Fruit fly (Drosophila melanogaster) whole organism, embryonic: ENCODE measurements around the gene CG13314.

Experiments
- Adf1 ChIP-seq: fragments of 200-800 bp; sonication (Bioruptor generic); IDR thresholded peaks from 2 replicates; pipeline ENCODE4 v1.3.6; 2022; ENCODE audit warnings: missing biosample characterization, missing genetic modification characterization
- Asciz ChIP-seq: fragments of 200-800 bp; sonication (Bioruptor generic); optimal IDR thresholded peaks from 2 replicates; lab custom pipeline; 2017; ENCODE audit warnings: missing biosample characterization, mild to moderate bottlenecking, missing genetic modification characterization, missing genetic modification reagents
- BtbVII ChIP-seq: fragments of 200-800 bp; sonication (Bioruptor generic); optimal IDR thresholded peaks from 3 replicates; lab custom pipeline; 2017; ENCODE audit warnings: missing biosample characterization, mild to moderate bottlenecking, missing genetic modification characterization
- CG11398 ChIP-seq: fragments of 200-800 bp; sonication (Bioruptor generic); optimal IDR thresholded peaks from 2 replicates; lab custom pipeline; 2016; ENCODE audit warnings: missing biosample characterization, missing genetic modification characterization
- CG11723 ChIP-seq: fragments of 200-800 bp; sonication (Bioruptor generic); optimal IDR thresholded peaks from 2 replicates; lab custom pipeline; 2017; ENCODE audit warnings: missing biosample characterization, mild to moderate bottlenecking, missing genetic modification characterization
- CG12659 ChIP-seq: fragments of 200-800 bp; sonication (Bioruptor generic); optimal IDR thresholded peaks from 3 replicates; lab custom pipeline; 2017; ENCODE audit warnings: mild to moderate bottlenecking, missing biosample characterization, missing genetic modification reagents, missing genetic modification characterization
- CG13775 ChIP-seq: fragments of 200-800 bp; sonication (Bioruptor generic); optimal IDR thresholded peaks from 3 replicates; lab custom pipeline; 2017; ENCODE audit warnings: missing biosample characterization, mild to moderate bottlenecking, missing genetic modification characterization
- CG15011 ChIP-seq: fragments of 200-800 bp; sonication (Bioruptor generic); optimal IDR thresholded peaks from 3 replicates; lab custom pipeline; 2018; ENCODE audit warnings: missing biosample characterization, mild to moderate bottlenecking, missing genetic modification characterization
- CG15073 ChIP-seq: fragments of 200-800 bp; sonication (Bioruptor generic); optimal IDR thresholded peaks from 2 replicates; lab custom pipeline; 2016; ENCODE audit warnings: missing biosample characterization, missing genetic modification characterization
- CG17186 ChIP-seq: fragments of 200-800 bp; sonication (Bioruptor generic); optimal IDR thresholded peaks from 3 replicates; lab custom pipeline; 2017; ENCODE audit warnings: missing biosample characterization, missing genetic modification reagents, missing genetic modification characterization
- CG17359 ChIP-seq: fragments of 200-800 bp; sonication (Bioruptor generic); optimal IDR thresholded peaks from 3 replicates; lab custom pipeline; 2018; ENCODE audit warnings: missing biosample characterization, mild to moderate bottlenecking, missing genetic modification characterization, moderate library complexity
- CG18476 ChIP-seq: fragments of 200-800 bp; sonication (Bioruptor generic); optimal IDR thresholded peaks from 2 replicates; lab custom pipeline; 2016; ENCODE audit warnings: missing biosample characterization, mild to moderate bottlenecking, missing genetic modification characterization
- CG18619 ChIP-seq: fragments of 200-800 bp; sonication (Bioruptor generic); optimal IDR thresholded peaks from 3 replicates; lab custom pipeline; 2017; ENCODE audit warnings: missing biosample characterization, mild to moderate bottlenecking, missing genetic modification characterization
- CG2712 ChIP-seq: fragments of 200-800 bp; optimal IDR thresholded peaks from 3 replicates; lab custom pipeline; 2019; ENCODE audit warnings: missing biosample characterization, mild to moderate bottlenecking, missing genetic modification characterization, moderate library complexity
- CG6689 ChIP-seq: fragments of 200-800 bp; sonication (Bioruptor generic); IDR thresholded peaks from 2 replicates; pipeline ENCODE4 v1.3.6; 2022; ENCODE audit warnings: missing biosample characterization, missing genetic modification characterization
- CG6854 ChIP-seq: fragments of 200-800 bp; sonication (Bioruptor generic); optimal IDR thresholded peaks from 3 replicates; lab custom pipeline; 2017; ENCODE audit warnings: missing biosample characterization, mild to moderate bottlenecking, missing genetic modification characterization
- CG7786 ChIP-seq: fragments of 200-800 bp; sonication (Bioruptor generic); optimal IDR thresholded peaks from 2 replicates; lab custom pipeline; 2016; ENCODE audit warnings: missing biosample characterization, missing genetic modification characterization
- CG8944 ChIP-seq: fragments of 200-800 bp; sonication (Bioruptor generic); optimal IDR thresholded peaks from 3 replicates; lab custom pipeline; 2016; ENCODE audit warnings: missing biosample characterization, missing genetic modification characterization
- CG9727 ChIP-seq: fragments of 200-800 bp; sonication (Bioruptor generic); optimal IDR thresholded peaks from 3 replicates; lab custom pipeline; 2017; ENCODE audit warnings: missing biosample characterization, mild to moderate bottlenecking, missing genetic modification characterization
- CoRest ChIP-seq: fragments of 200-800 bp; sonication (Bioruptor generic); optimal IDR thresholded peaks from 3 replicates; lab custom pipeline; 2018; ENCODE audit warnings: missing biosample characterization, mild to moderate bottlenecking, missing genetic modification characterization, moderate library complexity
- D19A ChIP-seq: fragments of 200-800 bp; optimal IDR thresholded peaks from 3 replicates; lab custom pipeline; 2019; ENCODE audit warnings: missing biosample characterization, mild to moderate bottlenecking, missing genetic modification characterization, moderate library complexity
- Dip2 ChIP-seq: fragments of 200-800 bp; sonication (Bioruptor generic); IDR thresholded peaks from 2 replicates; pipeline ENCODE4 v1.3.6; 2022; ENCODE audit warnings: missing biosample characterization, missing genetic modification characterization
- E2f2 ChIP-seq: fragments of 200-800 bp; sonication (Bioruptor generic); IDR thresholded peaks from 2 replicates; pipeline ENCODE4 v1.3.6; 2022; ENCODE audit warnings: missing biosample characterization, missing genetic modification characterization
- Fer3 ChIP-seq: fragments of 200-800 bp; sonication (Bioruptor generic); optimal IDR thresholded peaks from 2 replicates; lab custom pipeline; 2018; ENCODE audit warnings: missing biosample characterization, mild to moderate bottlenecking, missing genetic modification characterization, moderate library complexity
- H2.0 ChIP-seq: fragments of 200-800 bp; sonication (Bioruptor generic); IDR thresholded peaks from 2 replicates; pipeline ENCODE4 v1.3.6; 2022; ENCODE audit warnings: missing biosample characterization, missing genetic modification characterization
- HLH3B ChIP-seq: fragments of 200-800 bp; sonication (Bioruptor generic); IDR thresholded peaks from 2 replicates; pipeline ENCODE4 v1.3.6; 2022; ENCODE audit warnings: missing biosample characterization, missing genetic modification characterization
- Hr78 ChIP-seq, 2 experiments: fragments of 200-800 bp in 1 of 2; fragments of >200 bp in 1 of 2; sonication (Bioruptor generic) in 1 of 2; optimal IDR thresholded peaks; 2 replicates each; lab custom pipeline; 2017 to 2019; ENCODE audit warnings: missing biosample characterization in 2 of 2, missing genetic modification characterization in 2 of 2, mild to moderate bottlenecking in 1 of 2, moderate library complexity in 1 of 2
- Lim3 ChIP-seq: fragments of 200-800 bp; sonication (Bioruptor generic); IDR thresholded peaks from 2 replicates; pipeline ENCODE4 v1.3.6; 2022; ENCODE audit warnings: missing biosample characterization, missing genetic modification characterization
- Oli ChIP-seq: fragments of 200-800 bp; sonication (Bioruptor generic); optimal IDR thresholded peaks from 2 replicates; lab custom pipeline; 2018; ENCODE audit warnings: missing biosample characterization, mild to moderate bottlenecking, missing genetic modification characterization, moderate library complexity
- PHDP ChIP-seq: fragments of 200-800 bp; sonication (Bioruptor generic); optimal IDR thresholded peaks from 3 replicates; lab custom pipeline; 2018; ENCODE audit warnings: missing biosample characterization, mild to moderate bottlenecking, missing genetic modification characterization, moderate library complexity
- Spps ChIP-seq: fragments of 200-800 bp; sonication (Bioruptor generic); optimal IDR thresholded peaks from 2 replicates; lab custom pipeline; 2018; ENCODE audit warnings: missing biosample characterization, mild to moderate bottlenecking, missing genetic modification characterization
- Sry-δ ChIP-seq: fragments of 200-800 bp; sonication (Bioruptor generic); optimal IDR thresholded peaks from 2 replicates; lab custom pipeline; 2016; ENCODE audit warnings: missing biosample characterization, missing genetic modification characterization
- YL-1 ChIP-seq: fragments of 200-800 bp; sonication (Bioruptor generic); optimal IDR thresholded peaks from 3 replicates; lab custom pipeline; 2017; ENCODE audit warnings: missing biosample characterization, mild to moderate bottlenecking, missing genetic modification characterization
- az2 ChIP-seq: fragments of 200-800 bp; sonication (Bioruptor generic); optimal IDR thresholded peaks from 3 replicates; lab custom pipeline; 2016; ENCODE audit warnings: missing biosample characterization, missing genetic modification characterization
- bbx ChIP-seq: fragments of 200-800 bp; sonication (Bioruptor generic); IDR thresholded peaks from 2 replicates; pipeline ENCODE4 v1.3.6; 2022; ENCODE audit warnings: missing biosample characterization, missing genetic modification characterization; ENCODE audit not compliant: partially characterized antibody
- bsh ChIP-seq, 2 experiments: fragments of 200-800 bp; sonication (Bioruptor generic); optimal IDR thresholded peaks; 2 replicates each; lab custom pipeline; 2017 to 2018; ENCODE audit warnings: mild to moderate bottlenecking in 2 of 2, missing biosample characterization in 2 of 2, missing genetic modification characterization in 2 of 2, moderate library complexity in 1 of 2
- caup ChIP-seq: fragments of 200-800 bp; sonication (Bioruptor generic); optimal IDR thresholded peaks from 3 replicates; lab custom pipeline; 2017; ENCODE audit warnings: missing biosample characterization, mild to moderate bottlenecking, missing genetic modification characterization, moderate library complexity; ENCODE audit not compliant: severe bottlenecking
- corto ChIP-seq: fragments of 200-800 bp; sonication (Bioruptor generic); optimal IDR thresholded peaks from 2 replicates; lab custom pipeline; 2016; ENCODE audit warnings: missing biosample characterization, mild to moderate bottlenecking, missing genetic modification characterization, moderate library complexity
- dan ChIP-seq: fragments of 200-800 bp; sonication (Bioruptor generic); IDR thresholded peaks from 2 replicates; pipeline ENCODE4 v1.3.6; 2022; ENCODE audit warnings: missing biosample characterization, missing genetic modification characterization
- emc ChIP-seq: fragments of 200-800 bp; sonication (Bioruptor generic); optimal IDR thresholded peaks from 2 replicates; lab custom pipeline; 2016; ENCODE audit warnings: missing biosample characterization, missing genetic modification characterization
- fd102C ChIP-seq: fragments of 200-800 bp; sonication (Bioruptor generic); optimal IDR thresholded peaks from 2 replicates; lab custom pipeline; 2018; ENCODE audit warnings: missing biosample characterization, mild to moderate bottlenecking, missing genetic modification characterization, moderate library complexity
- ftz-f1 ChIP-seq: fragments of 200-800 bp; sonication (Bioruptor generic); optimal IDR thresholded peaks from 2 replicates; lab custom pipeline; 2016; ENCODE audit warnings: missing biosample characterization, missing genetic modification characterization
- grau ChIP-seq: fragments of 200-800 bp; optimal IDR thresholded peaks from 3 replicates; lab custom pipeline; 2019; ENCODE audit warnings: missing biosample characterization, mild to moderate bottlenecking, missing genetic modification characterization, moderate library complexity
- nau ChIP-seq: fragments of 200-800 bp; sonication (Bioruptor generic); optimal IDR thresholded peaks from 3 replicates; lab custom pipeline; 2017; ENCODE audit warnings: missing biosample characterization, mild to moderate bottlenecking, missing genetic modification characterization, missing genetic modification reagents
- pho ChIP-seq: fragments of 200-800 bp; sonication (Bioruptor generic); optimal IDR thresholded peaks from 2 replicates; lab custom pipeline; 2016; ENCODE audit warnings: missing biosample characterization, missing genetic modification characterization
- salm ChIP-seq: fragments of 200-800 bp; sonication (Bioruptor generic); optimal IDR thresholded peaks from 2 replicates; lab custom pipeline; 2018; ENCODE audit warnings: missing biosample characterization, mild to moderate bottlenecking, missing genetic modification characterization
- tin ChIP-seq: fragments of 200-800 bp; sonication (Bioruptor generic); optimal IDR thresholded peaks from 3 replicates; lab custom pipeline; 2016; ENCODE audit warnings: missing biosample characterization, missing genetic modification characterization
- tio ChIP-seq: fragments of 200-800 bp; sonication (Bioruptor generic); optimal IDR thresholded peaks from 2 replicates; lab custom pipeline; 2017; ENCODE audit warnings: missing biosample characterization, missing genetic modification characterization, inconsistent platforms
- vvl ChIP-seq: fragments of 200-800 bp; sonication (Bioruptor generic); IDR thresholded peaks from 2 replicates; pipeline ENCODE4 v1.3.6; 2022; ENCODE audit warnings: missing biosample characterization, missing genetic modification characterization
- z ChIP-seq: fragments of 200-800 bp; sonication (Bioruptor generic); IDR thresholded peaks from 3 replicates; pipeline ENCODE4 v1.3.6; 2022; ENCODE audit warnings: missing biosample characterization, missing genetic modification characterization

Gene CG13314

DNA sequence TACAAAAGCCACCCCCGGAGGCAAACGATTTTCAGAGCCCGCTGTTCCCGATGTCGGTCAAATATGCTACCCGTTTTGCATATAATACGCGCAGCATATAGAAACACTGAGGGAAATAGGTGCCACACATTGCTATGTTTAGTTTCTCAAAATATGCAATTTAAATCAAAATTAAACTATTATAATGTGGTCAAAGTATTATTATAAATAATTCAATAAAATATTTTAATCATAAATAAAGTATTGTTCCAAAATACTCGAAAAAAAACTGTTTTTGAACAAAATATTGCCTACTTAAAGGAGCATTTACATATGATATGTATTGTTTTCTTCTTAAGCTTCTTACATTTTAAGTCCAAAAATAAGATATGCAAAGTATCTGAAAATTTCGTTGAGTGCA is 30.6 kb upstream of the CG13314 start (continued):
- TF ChIP-seq CG18619 (GFP tag; lab: Kevin White, UChicago) (peak; percentile 16), tin (peak; percentile 8), CG6854 (peak; percentile 4), Dip2 (GFP tag; lab: Robert Waterston, UW) (no peak), Oli (tag; lab: Kevin White, UChicago) (peak; percentile 72), bsh (GFP tag; optimal IDR thresholded peaks at IDR 0.05; lab: Kevin White, UChicago) (peak in 1 of 2 experiments; percentile 62), CG15073 (GFP tag; lab: Kevin White, UChicago) (no peak), CG11398 (GFP tag; lab: Kevin White, UChicago) (no peak), CG17359 (peak; percentile 59), CG2712 (peak; percentile 76), HLH3B (GFP tag; lab: Robert Waterston, UW) (peak; percentile 45; the same call in 1 of the 2 replicates), D19A (peak; percentile 67), CG7786 (no peak), nau (GFP tag; lab: Kevin White, UChicago) (no peak), Spps (tag; lab: Kevin White, UChicago) (no peak), pho (GFP tag; lab: Kevin White, UChicago) (no peak), dan (GFP tag; lab: Robert Waterston, UW) (no peak), tio (GFP tag; lab: Kevin White, UChicago) (peak; percentile 43), Sry-δ (no peak), E2f2 (peak; percentile 24; the same call in 1 of the 2 replicates), CG15011 (GFP tag; lab: Kevin White, UChicago) (no peak), CG12659 (GFP tag; lab: Kevin White, UChicago) (peak; percentile 47), bbx (no peak), fd102C (GFP tag; lab: Kevin White, UChicago) (no peak), CG11723 (GFP tag; lab: Kevin White, UChicago) (peak; percentile 5), CG17186 (GFP tag; lab: Kevin White, UChicago) (no peak), emc (GFP tag; lab: Kevin White, UChicago) (no peak), Hr78 (GFP tag; optimal IDR thresholded peaks at IDR 0.05; lab: Kevin White, UChicago) (peak in 1 of 2 experiments; percentile 6), caup (GFP tag; lab: Kevin White, UChicago) (peak; percentile 15), PHDP (tag; lab: Kevin White, UChicago) (peak; percentile 59), ftz-f1 (GFP tag; lab: Kevin White, UChicago) (no peak), CG18476 (GFP tag; lab: Kevin White, UChicago) (no peak), BtbVII (peak; percentile 12), corto (GFP tag; lab: Kevin White, UChicago) (no peak), grau (tag; lab: Kevin White, UChicago) (peak; percentile 70), CG6689 (GFP tag; lab: Robert Waterston, UW) (peak; percentile 65), z (no peak), CG8944 (GFP tag; lab: Kevin White, UChicago) (no peak), Adf1 (GFP tag; lab: Robert Waterston, UW) (no peak), CG9727 (GFP tag; lab: Kevin White, UChicago) (peak; percentile 37), vvl (0 out of 2 replicates have a peak, but pooled peaks have one; percentile 52), az2 (GFP tag; lab: Kevin White, UChicago) (peak; percentile 45), CoRest (tag; lab: Kevin White, UChicago) (peak; percentile 78), CG13775 (GFP tag; lab: Kevin White, UChicago) (peak; percentile 23), Lim3 (no peak), H2.0 (GFP tag; lab: Robert Waterston, UW) (0 out of 2 replicates have a peak, but pooled peaks have one; percentile 20), Asciz (peak; percentile 41), Fer3 (tag; lab: Kevin White, UChicago) (peak; percentile 55), salm (tag; lab: Kevin White, UChicago) (no peak), YL-1 (GFP tag; lab: Kevin White, UChicago) (peak; percentile 1)
